Fruit fly (Drosophila melanogaster): ENCODE measurements around the gene CG14313.

CG14313 gene

DNA sequence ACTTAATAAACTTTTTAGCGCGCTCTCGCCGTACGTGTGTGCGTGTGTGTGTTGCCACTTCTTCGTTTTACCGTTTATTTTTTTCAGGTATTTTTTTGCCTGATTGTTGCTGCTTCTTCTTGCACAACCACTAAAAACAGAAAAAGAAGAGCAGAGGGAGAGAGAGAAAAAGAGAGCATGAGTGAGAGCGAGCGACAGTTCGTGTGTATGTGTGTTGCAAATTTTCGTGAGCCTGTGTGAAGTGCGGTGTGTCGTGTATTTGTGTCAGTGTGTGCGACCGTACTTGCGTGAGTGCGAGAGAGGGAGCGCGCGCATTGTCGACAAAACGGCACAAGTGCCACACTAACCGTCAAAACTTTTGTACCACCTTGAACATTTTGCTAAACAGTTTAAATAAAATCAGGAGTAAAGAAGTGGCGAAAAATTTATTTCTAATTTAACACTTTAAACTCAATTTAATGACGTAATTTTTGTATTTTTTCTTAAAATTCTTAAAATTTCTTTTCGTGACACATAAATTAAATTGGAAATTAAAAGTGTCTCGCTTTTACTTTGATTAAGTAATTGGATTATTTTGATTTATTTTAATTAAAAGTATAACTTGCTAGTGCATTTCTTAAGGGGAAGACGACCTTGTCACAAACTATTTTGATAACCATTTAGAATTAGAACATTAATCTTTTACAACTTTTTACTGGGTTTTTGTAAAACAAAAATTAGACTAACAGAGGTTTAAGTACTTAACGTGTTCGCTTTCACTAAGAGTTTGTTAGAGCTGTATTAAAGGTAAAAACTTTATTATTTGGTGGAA is 5.4 kb upstream of the CG14313 start (continued):
- TF ChIP-seq Ravus (GFP tag; IDR thresholded peaks at IDR 0.05) (no peak), dmrt11E (tag; optimal IDR thresholded peaks at IDR 0.05) (peak; percentile 57), sd (tag; optimal IDR thresholded peaks at IDR 0.05) (peak; percentile 81), shn (GFP tag; optimal IDR thresholded peaks at IDR 0.05) (no peak), rib (GFP tag; IDR thresholded peaks at IDR 0.05) (no peak), trh (GFP tag; optimal IDR thresholded peaks at IDR 0.05) (no peak), fd3F (GFP tag; optimal IDR thresholded peaks at IDR 0.05) (peak; percentile 22), Hmx (GFP tag; optimal IDR thresholded peaks at IDR 0.05) (peak; percentile 31), Six4 (GFP tag; optimal IDR thresholded peaks at IDR 0.05) (peak; percentile 19), CG17912 (GFP tag; optimal IDR thresholded peaks at IDR 0.05) (no peak), btn (GFP tag; optimal IDR thresholded peaks at IDR 0.05) (no peak), Dad (GFP tag; optimal IDR thresholded peaks at IDR 0.05) (no peak), eve (GFP tag; optimal IDR thresholded peaks at IDR 0.05) (no peak), Hsf (GFP tag; optimal IDR thresholded peaks at IDR 0.05) (peak; percentile 70), Awh (GFP tag; IDR thresholded peaks at IDR 0.05) (no peak), HmgZ (tag; optimal IDR thresholded peaks at IDR 0.05) (peak; percentile 17), Bgb (GFP tag; IDR thresholded peaks at IDR 0.05; ENCODE audit: partially characterized antibody) (no peak), odd (GFP tag; optimal IDR thresholded peaks at IDR 0.05) (peak; percentile 74), MBD-R2 (GFP tag; IDR thresholded peaks at IDR 0.05) (no peak), crc (GFP tag; optimal IDR thresholded peaks at IDR 0.05) (no peak), tll (GFP tag; optimal IDR thresholded peaks at IDR 0.05) (no peak), CG12071 (GFP tag; optimal IDR thresholded peaks at IDR 0.05) (no peak), CG13775 (GFP tag; optimal IDR thresholded peaks at IDR 0.05) (peak; percentile 70), BEAF-32 (GFP tag; optimal IDR thresholded peaks at IDR 0.05) (peak; percentile 1), Hr51 (GFP tag; optimal IDR thresholded peaks at IDR 0.05) (peak in 1 of 2 experiments; percentile 77), CG4820 (GFP tag; optimal IDR thresholded peaks at IDR 0.05) (no peak), yki (optimal IDR thresholded peaks at IDR 0.05) (peak; percentile 69), CG6791 (GFP tag; IDR thresholded peaks at IDR 0.05; ENCODE audit: partially characterized antibody) (no peak), CG8924 (tag; optimal IDR thresholded peaks at IDR 0.05) (peak; percentile 62), klu (GFP tag; IDR thresholded peaks at IDR 0.05) (no peak), gcm2 (GFP tag; optimal IDR thresholded peaks at IDR 0.05) (no peak), CG17359 (tag; optimal IDR thresholded peaks at IDR 0.05) (peak; percentile 66), CG1529 (GFP tag; optimal IDR thresholded peaks at IDR 0.05) (peak; percentile 38), Deaf1 (tag; optimal IDR thresholded peaks at IDR 0.05) (peak; percentile 58), ap (GFP tag; IDR thresholded peaks at IDR 0.05) (no peak), Aef1 (GFP tag; IDR thresholded peaks at IDR 0.05) (no peak), otp (GFP tag; IDR thresholded peaks at IDR 0.05) (no peak), CG13894 (tag; optimal IDR thresholded peaks at IDR 0.05) (no peak), Antp (GFP tag; optimal IDR thresholded peaks at IDR 0.05) (no peak), CG4730 (GFP tag; IDR thresholded peaks at IDR 0.05) (no peak), exex (tag; optimal IDR thresholded peaks at IDR 0.05) (peak; percentile 19), Dll (GFP tag; IDR thresholded peaks at IDR 0.05; ENCODE audit: partially characterized antibody) (no peak), Drgx (GFP tag; IDR thresholded peaks at IDR 0.05) (no peak), CG9727 (GFP tag; optimal IDR thresholded peaks at IDR 0.05) (peak; percentile 80), Max (GFP tag; optimal IDR thresholded peaks at IDR 0.05) (peak; percentile 8), CG8388 (GFP tag; optimal IDR thresholded peaks at IDR 0.05) (peak; percentile 100), cad (GFP tag; optimal IDR thresholded peaks at IDR 0.05) (no peak), CG11695 (GFP tag; IDR thresholded peaks at IDR 0.05) (no peak), MESR4 (GFP tag; optimal IDR thresholded peaks at IDR 0.05) (peak; percentile 40), D19A (tag; optimal IDR thresholded peaks at IDR 0.05) (peak; percentile 52)
